Fruit fly (Drosophila melanogaster) whole organism, embryonic: Measurements from ENCODE around the gene CG14153.
A peak's percentile ranks its signal among the peaks of the same experiment; 100 is the strongest.

Experiments used
- B-H2 ChIP-seq: fragments of 200-800 bp; sonication (Bioruptor generic); optimal IDR thresholded peaks from 2 replicates; lab custom pipeline; 2018; ENCODE audit warnings: missing biosample characterization, mild to moderate bottlenecking, missing genetic modification characterization
- CG11247 ChIP-seq: fragments of 200-800 bp; sonication (Bioruptor generic); IDR thresholded peaks from 2 replicates; pipeline ENCODE4 v1.3.6; 2022; ENCODE audit warnings: missing biosample characterization, missing genetic modification characterization
- CG11398 ChIP-seq: fragments of 200-800 bp; sonication (Bioruptor generic); optimal IDR thresholded peaks from 2 replicates; lab custom pipeline; 2016; ENCODE audit warnings: missing biosample characterization, missing genetic modification characterization
- CG12155 ChIP-seq: fragments of 200-800 bp; sonication (Bioruptor generic); optimal IDR thresholded peaks from 3 replicates; lab custom pipeline; 2016; ENCODE audit warnings: missing biosample characterization, missing genetic modification characterization
- CG13894 ChIP-seq: fragments of 200-800 bp; sonication (Bioruptor generic); optimal IDR thresholded peaks from 3 replicates; lab custom pipeline; 2018; ENCODE audit warnings: missing biosample characterization, mild to moderate bottlenecking, missing genetic modification characterization, moderate library complexity
- CG14860 ChIP-seq: fragments of 200-800 bp; sonication (Bioruptor generic); IDR thresholded peaks from 3 replicates; pipeline ENCODE4 v1.3.6; 2022; ENCODE audit warnings: missing biosample characterization, missing genetic modification characterization; ENCODE audit not compliant: partially characterized antibody
- CG17359 ChIP-seq: fragments of 200-800 bp; sonication (Bioruptor generic); optimal IDR thresholded peaks from 3 replicates; lab custom pipeline; 2018; ENCODE audit warnings: missing biosample characterization, mild to moderate bottlenecking, missing genetic modification characterization, moderate library complexity
- CG1792 ChIP-seq: fragments of 200-800 bp; sonication (Bioruptor generic); optimal IDR thresholded peaks from 2 replicates; lab custom pipeline; 2016; ENCODE audit warnings: missing biosample characterization, missing genetic modification characterization
- CG18262 ChIP-seq: fragments of 200-800 bp; optimal IDR thresholded peaks from 3 replicates; lab custom pipeline; 2019; ENCODE audit warnings: missing biosample characterization, mild to moderate bottlenecking, missing genetic modification characterization, moderate library complexity
- CG18619 ChIP-seq: fragments of 200-800 bp; sonication (Bioruptor generic); optimal IDR thresholded peaks from 3 replicates; lab custom pipeline; 2017; ENCODE audit warnings: missing biosample characterization, mild to moderate bottlenecking, missing genetic modification characterization
- CG33213 ChIP-seq: fragments of 200-800 bp; sonication (Bioruptor generic); optimal IDR thresholded peaks from 3 replicates; lab custom pipeline; 2016; ENCODE audit warnings: missing biosample characterization, missing genetic modification characterization
- CG3407 ChIP-seq: fragments of 200-800 bp; sonication (Bioruptor generic); optimal IDR thresholded peaks from 2 replicates; lab custom pipeline; 2018; ENCODE audit warnings: missing biosample characterization, mild to moderate bottlenecking, missing genetic modification characterization
- CG4707 ChIP-seq: fragments of 200-800 bp; sonication (Bioruptor generic); optimal IDR thresholded peaks from 2 replicates; lab custom pipeline; 2018; ENCODE audit warnings: missing biosample characterization, mild to moderate bottlenecking, missing genetic modification characterization, moderate library complexity
- CG6765 ChIP-seq: fragments of 200-800 bp; sonication (Bioruptor generic); optimal IDR thresholded peaks from 3 replicates; lab custom pipeline; 2017; ENCODE audit warnings: missing biosample characterization, mild to moderate bottlenecking, missing genetic modification characterization
- CG8359 ChIP-seq: fragments of 200-800 bp; sonication (Bioruptor generic); optimal IDR thresholded peaks from 2 replicates; lab custom pipeline; 2017; ENCODE audit warnings: missing biosample characterization, mild to moderate bottlenecking, missing genetic modification characterization, borderline replicate concordance
- CG8765 ChIP-seq: fragments of 200-800 bp; sonication (Bioruptor generic); IDR thresholded peaks from 2 replicates; pipeline ENCODE4 v1.3.6; 2022; ENCODE audit warnings: missing biosample characterization, missing genetic modification characterization
- CG9609 ChIP-seq: fragments of 200-800 bp; sonication (Bioruptor generic); optimal IDR thresholded peaks from 3 replicates; lab custom pipeline; 2016; ENCODE audit warnings: missing biosample characterization, missing genetic modification characterization
- CTCF ChIP-seq: fragments of 200-800 bp; sonication (Bioruptor generic); optimal IDR thresholded peaks from 2 replicates; lab custom pipeline; 2017; ENCODE audit warnings: missing biosample characterization, mild to moderate bottlenecking, missing genetic modification characterization, moderate library complexity
- Dad ChIP-seq: fragments of 200-800 bp; sonication (Bioruptor generic); optimal IDR thresholded peaks from 3 replicates; lab custom pipeline; 2016; ENCODE audit warnings: missing biosample characterization, missing genetic modification characterization
- E2f1 ChIP-seq: fragments of 200-800 bp; sonication (Bioruptor generic); IDR thresholded peaks from 2 replicates; pipeline ENCODE4 v1.3.6; 2022; ENCODE audit warnings: missing biosample characterization, missing genetic modification characterization
- ERR ChIP-seq: fragments of 200-800 bp; sonication (Bioruptor generic); optimal IDR thresholded peaks from 2 replicates; lab custom pipeline; 2016; ENCODE audit warnings: missing biosample characterization, missing genetic modification characterization
- H15 ChIP-seq: fragments of 200-800 bp; sonication (Bioruptor generic); IDR thresholded peaks from 3 replicates; pipeline ENCODE4 v1.3.6; 2022; ENCODE audit warnings: missing biosample characterization, missing genetic modification characterization
- HLH3B ChIP-seq: fragments of 200-800 bp; sonication (Bioruptor generic); IDR thresholded peaks from 2 replicates; pipeline ENCODE4 v1.3.6; 2022; ENCODE audit warnings: missing biosample characterization, missing genetic modification characterization
- HLHmδ ChIP-seq: fragments of 200-800 bp; sonication (Bioruptor generic); optimal IDR thresholded peaks from 2 replicates; lab custom pipeline; 2018; ENCODE audit warnings: missing biosample characterization, mild to moderate bottlenecking, missing genetic modification characterization, moderate library complexity
- Hand ChIP-seq: fragments of 200-800 bp; sonication (Bioruptor generic); optimal IDR thresholded peaks from 2 replicates; lab custom pipeline; 2017; ENCODE audit warnings: mild to moderate bottlenecking, missing biosample characterization, missing genetic modification reagents, missing genetic modification characterization
- Mad ChIP-seq: fragments of 200-800 bp; sonication (Bioruptor generic); optimal IDR thresholded peaks from 2 replicates; lab custom pipeline; 2016; ENCODE audit warnings: missing biosample characterization, missing genetic modification characterization
- Xbp1 ChIP-seq: fragments of 200-800 bp; sonication (Bioruptor generic); optimal IDR thresholded peaks from 3 replicates; lab custom pipeline; 2016; ENCODE audit warnings: missing biosample characterization, mild to moderate bottlenecking, missing genetic modification characterization
- aop ChIP-seq: fragments of 200-800 bp; sonication (Bioruptor generic); IDR thresholded peaks from 2 replicates; pipeline ENCODE4 v1.3.6; 2022; ENCODE audit warnings: missing biosample characterization, missing genetic modification characterization
- bigmax ChIP-seq: fragments of 200-800 bp; sonication (Bioruptor generic); optimal IDR thresholded peaks from 2 replicates; lab custom pipeline; 2018; ENCODE audit warnings: missing biosample characterization, mild to moderate bottlenecking, missing genetic modification characterization
- btn ChIP-seq: fragments of 200-800 bp; sonication (Bioruptor generic); optimal IDR thresholded peaks from 2 replicates; lab custom pipeline; 2016; ENCODE audit warnings: missing biosample characterization, missing genetic modification characterization
- chif ChIP-seq, 2 experiments: fragments of 200-800 bp; sonication (Bioruptor generic); optimal IDR thresholded peaks; 3 replicates each; lab custom pipeline; 2016; ENCODE audit warnings: missing biosample characterization in 2 of 2, missing genetic modification characterization in 2 of 2
- dmrt11E ChIP-seq: fragments of 200-800 bp; sonication (Bioruptor generic); optimal IDR thresholded peaks from 3 replicates; lab custom pipeline; 2018; ENCODE audit warnings: missing biosample characterization, mild to moderate bottlenecking, missing genetic modification characterization, moderate library complexity
- emc ChIP-seq: fragments of 200-800 bp; sonication (Bioruptor generic); optimal IDR thresholded peaks from 2 replicates; lab custom pipeline; 2016; ENCODE audit warnings: missing biosample characterization, missing genetic modification characterization
- exex ChIP-seq: fragments of 200-800 bp; sonication (Bioruptor generic); optimal IDR thresholded peaks from 4 replicates; lab custom pipeline; 2018; ENCODE audit warnings: missing biosample characterization, mild to moderate bottlenecking, missing genetic modification characterization, moderate library complexity
- ftz-f1 ChIP-seq: fragments of 200-800 bp; sonication (Bioruptor generic); optimal IDR thresholded peaks from 2 replicates; lab custom pipeline; 2016; ENCODE audit warnings: missing biosample characterization, missing genetic modification characterization
- gsb-n ChIP-seq: fragments of 200-800 bp; sonication (Bioruptor generic); optimal IDR thresholded peaks from 3 replicates; lab custom pipeline; 2018; ENCODE audit warnings: missing biosample characterization, mild to moderate bottlenecking, missing genetic modification characterization
- jumu ChIP-seq: fragments of 200-800 bp; sonication (Bioruptor generic); optimal IDR thresholded peaks from 3 replicates; lab custom pipeline; 2016; ENCODE audit warnings: missing biosample characterization, missing genetic modification characterization
- kni ChIP-seq: fragments of 200-800 bp; sonication (Bioruptor generic); optimal IDR thresholded peaks from 3 replicates; lab custom pipeline; 2017; ENCODE audit warnings: mild to moderate bottlenecking, missing biosample characterization, missing genetic modification reagents, missing genetic modification characterization
- lab ChIP-seq: fragments of 200-800 bp; sonication (Bioruptor generic); optimal IDR thresholded peaks from 3 replicates; lab custom pipeline; 2017; ENCODE audit warnings: missing biosample characterization, missing genetic modification characterization, mild to moderate bottlenecking, moderate library complexity, missing genetic modification reagents
- lilli ChIP-seq: fragments of 200-800 bp; sonication (Bioruptor generic); optimal IDR thresholded peaks from 3 replicates; lab custom pipeline; 2016; ENCODE audit warnings: missing biosample characterization, missing genetic modification characterization
- otp ChIP-seq: fragments of 200-800 bp; sonication (Bioruptor generic); IDR thresholded peaks from 3 replicates; pipeline ENCODE4, ENCODE4 v1.3.6; 2022; ENCODE audit warnings: missing biosample characterization, missing genetic modification characterization
- prd ChIP-seq, 3 experiments: fragments of >200 bp in 2 of 3; fragments of 200-800 bp in 1 of 3; sonication (Bioruptor generic) in 1 of 3; optimal IDR thresholded peaks in 2 of 3; IDR thresholded peaks in 1 of 3; 2 replicates in 2 of 3; 3 replicates in 1 of 3; pipeline versions ENCODE4 v1.3.6 to Lab custom; 2017 to 2022; ENCODE audit warnings: missing biosample characterization in 1 of 3, missing genetic modification characterization in 1 of 3
- ranshi ChIP-seq: fragments of 200-800 bp; sonication (Bioruptor generic); IDR thresholded peaks from 2 replicates; pipeline ENCODE4 v1.3.6; 2022; ENCODE audit warnings: missing biosample characterization, missing genetic modification characterization
- salm ChIP-seq: fragments of 200-800 bp; sonication (Bioruptor generic); optimal IDR thresholded peaks from 2 replicates; lab custom pipeline; 2018; ENCODE audit warnings: missing biosample characterization, mild to moderate bottlenecking, missing genetic modification characterization
- schlank ChIP-seq: fragments of 200-800 bp; sonication (Bioruptor generic); optimal IDR thresholded peaks from 2 replicates; lab custom pipeline; 2018; ENCODE audit warnings: missing biosample characterization, mild to moderate bottlenecking, missing genetic modification characterization
- slbo ChIP-seq: fragments of 200-800 bp; sonication (Bioruptor generic); IDR thresholded peaks from 2 replicates; pipeline ENCODE4 v1.3.6; 2022; ENCODE audit warnings: missing biosample characterization, missing genetic modification characterization
- stc ChIP-seq: fragments of 200-800 bp; sonication (Bioruptor generic); IDR thresholded peaks from 2 replicates; pipeline ENCODE4 v1.3.6; 2022; ENCODE audit warnings: missing biosample characterization, missing genetic modification characterization
- tin ChIP-seq: fragments of 200-800 bp; sonication (Bioruptor generic); optimal IDR thresholded peaks from 3 replicates; lab custom pipeline; 2016; ENCODE audit warnings: missing biosample characterization, missing genetic modification characterization
- toy ChIP-seq: fragments of 200-800 bp; sonication (Bioruptor generic); IDR thresholded peaks from 2 replicates; pipeline ENCODE4 v1.3.6; 2022; ENCODE audit warnings: missing biosample characterization, missing genetic modification characterization
- zf30C ChIP-seq: fragments of 200-800 bp; sonication (Bioruptor generic); optimal IDR thresholded peaks from 3 replicates; lab custom pipeline; 2018; ENCODE audit warnings: missing biosample characterization, mild to moderate bottlenecking, missing genetic modification characterization

The CG14153 gene

dm6 chr3L:10660744-10661589 lies 17.6 kb downstream of the CG14153 start, which contains the start of the genes CG32066 and CG8003 (continued):
- no peak for TF ChIP-seq CG11247 (GFP tag; lab: Robert Waterston, UW)
- TF ChIP-seq tin (GFP tag; lab: Kevin White, UChicago), result peak; percentile 5
- TF ChIP-seq CG12155 (GFP tag; lab: Kevin White, UChicago), result no peak
- peak; percentile 55 for TF ChIP-seq CG18262 (tag; lab: Kevin White, UChicago)
- no peak for TF ChIP-seq toy (GFP tag; lab: Robert Waterston, UW)
- TF ChIP-seq ftz-f1 (GFP tag; lab: Kevin White, UChicago), result no peak
- TF ChIP-seq chif (GFP tag; optimal IDR thresholded peaks at IDR 0.05; lab: Kevin White, UChicago), result no peak
- peak; percentile 48 for TF ChIP-seq dmrt11E (tag; lab: Kevin White, UChicago)
- no peak for TF ChIP-seq CG11398 (GFP tag; lab: Kevin White, UChicago)
- no peak for TF ChIP-seq H15 (GFP tag; lab: Robert Waterston, UW)
- TF ChIP-seq aop (GFP tag; lab: Robert Waterston, UW), result no peak
- no peak for TF ChIP-seq CG8359
- TF ChIP-seq HLH3B (GFP tag; lab: Robert Waterston, UW), result 0 out of 2 replicates have a peak, but pooled peaks have one; percentile 15
- no peak for TF ChIP-seq btn (GFP tag; lab: Kevin White, UChicago)
- TF ChIP-seq Xbp1 (GFP tag; lab: Kevin White, UChicago), result peak; percentile 29
- no peak for TF ChIP-seq lilli
- TF ChIP-seq CG1792 (GFP tag; lab: Kevin White, UChicago), result no peak
- peak; percentile 4 for TF ChIP-seq CG17359 (tag; lab: Kevin White, UChicago)
- no peak for TF ChIP-seq E2f1
- no peak for TF ChIP-seq CG3407
- peak; percentile 15 for TF ChIP-seq exex
- peak; percentile 76 for TF ChIP-seq HLHmδ
- peak; percentile 35 for TF ChIP-seq gsb-n
- TF ChIP-seq Dad (GFP tag; lab: Kevin White, UChicago), result no peak
- TF ChIP-seq jumu (GFP tag; lab: Kevin White, UChicago), result no peak
- TF ChIP-seq ERR (GFP tag; lab: Kevin White, UChicago), result no peak
- peak; percentile 2 for TF ChIP-seq Hand (GFP tag; lab: Kevin White, UChicago)
- no peak for TF ChIP-seq prd (optimal IDR thresholded peaks at IDR 0.05; lab: Kevin White, UChicago)
- TF ChIP-seq prd (GFP tag; IDR thresholded peaks at IDR 0.05; lab: Robert Waterston, UW), result no peak; the same call in 2 of the 3 replicates
- peak; percentile 53 for TF ChIP-seq CG4707 (GFP tag; lab: Kevin White, UChicago)
- TF ChIP-seq stc, result no peak
- TF ChIP-seq CG14860 (GFP tag; lab: Robert Waterston, UW), result peak; percentile 90
- TF ChIP-seq lab, result peak; percentile 63
- TF ChIP-seq salm (tag; lab: Kevin White, UChicago), result peak; percentile 28
- TF ChIP-seq CG6765, result peak; percentile 50
- TF ChIP-seq schlank (tag; lab: Kevin White, UChicago), result no peak
- TF ChIP-seq kni, result peak; percentile 10
- TF ChIP-seq CG8765 (GFP tag; lab: Robert Waterston, UW), result no peak
- peak; percentile 44 for TF ChIP-seq slbo (GFP tag; lab: Robert Waterston, UW)
- no peak for TF ChIP-seq CG9609 (GFP tag; lab: Kevin White, UChicago)
- no peak for TF ChIP-seq otp (GFP tag; lab: Robert Waterston, UW)
- TF ChIP-seq CG33213 (GFP tag; lab: Kevin White, UChicago), result no peak
- no peak for TF ChIP-seq emc (GFP tag; lab: Kevin White, UChicago)
- peak; percentile 20 for TF ChIP-seq Mad (GFP tag; lab: Kevin White, UChicago)
- no peak for TF ChIP-seq CTCF (GFP tag; lab: Kevin White, UChicago)
- no peak for TF ChIP-seq bigmax (GFP tag; lab: Kevin White, UChicago)
- peak; percentile 38; the same call in 1 of the 2 replicates for TF ChIP-seq ranshi (GFP tag; lab: Robert Waterston, UW)
- TF ChIP-seq CG18619 (GFP tag; lab: Kevin White, UChicago), result peak; percentile 5
- TF ChIP-seq zf30C (GFP tag; lab: Kevin White, UChicago), result peak; percentile 12
- TF ChIP-seq B-H2 (GFP tag; lab: Kevin White, UChicago), result no peak
- no peak for TF ChIP-seq CG13894 (tag; lab: Kevin White, UChicago)
